Worm (Caenorhabditis elegans) whole organism, L3 larva: Measurements from ENCODE around the gene yju-2.

Experiments used
- elt-1 ChIP-seq: fragments of 150-350 bp; optimal IDR thresholded peaks from 2 replicates; lab custom pipeline; 2014; ENCODE audit warnings: missing biosample characterization, missing genetic modification characterization
- jun-1 ChIP-seq: fragments of 150-350 bp; optimal IDR thresholded peaks from 2 replicates; lab custom pipeline; 2014; ENCODE audit warnings: missing biosample characterization, missing genetic modification reagents, missing genetic modification characterization
- mml-1 ChIP-seq: fragments of 150-350 bp; sonication (generic microtip); optimal IDR thresholded peaks from 3 replicates; lab custom pipeline; 2014; ENCODE audit warnings: missing biosample characterization, missing genetic modification characterization
- nhr-237 ChIP-seq: fragments of 150-350 bp; optimal IDR thresholded peaks from 2 replicates; lab custom pipeline; 2014; ENCODE audit warnings: missing biosample characterization, missing genetic modification characterization
- zag-1 ChIP-seq: fragments of 150-350 bp; optimal IDR thresholded peaks from 2 replicates; lab custom pipeline; 2014; ENCODE audit warnings: missing biosample characterization, missing genetic modification characterization

ce11 chrIII:7226607-7227006, 42.5 kb downstream of the yju-2 start, which contains the start of gene hsp-75:
- no peak for TF ChIP-seq zag-1 (tag; lab: Kevin White, UChicago)
- TF ChIP-seq mml-1 (tag; lab: Kevin White, UChicago), result no peak
- no peak for TF ChIP-seq elt-1 (tag; lab: Kevin White, UChicago)
- no peak for TF ChIP-seq jun-1
- TF ChIP-seq nhr-237 (tag; lab: Kevin White, UChicago), result no peak
